Worm (Caenorhabditis elegans) whole organism, young adult: ENCODE data around the gene ubc-20.
A peak's percentile ranks its signal among the peaks of the same experiment; 100 is the strongest.

ENCODE experiments used
- B0019.2 ChIP-seq: fragments of 200-800 bp; sonication (Bioruptor generic); conservative IDR thresholded peaks from 2 replicates; pipeline ENCODE4 v1.3.6; 2022; ENCODE audit warnings: missing genetic modification reagents, missing genetic modification characterization, missing compliant biosample characterization
- C17E4.6 ChIP-seq: fragments of 200-800 bp; sonication (Bioruptor generic); IDR thresholded peaks from 2 replicates; pipeline ENCODE4 v1.3.6; 2022; ENCODE audit warnings: missing genetic modification reagents, missing genetic modification characterization, missing compliant biosample characterization
- F49E8.2 ChIP-seq: sonication (generic microtip); optimal IDR thresholded peaks from 3 replicates; lab custom pipeline; 2017; ENCODE audit warnings: missing genetic modification characterization, mild to moderate bottlenecking, missing compliant biosample characterization, antibody characterized with exemption, moderate library complexity; ENCODE audit not compliant: insufficient read depth
- K12H6.12 ChIP-seq: fragments of 200-800 bp; sonication (Bioruptor generic); optimal IDR thresholded peaks from 2 replicates; lab custom pipeline; 2018; ENCODE audit warnings: mild to moderate bottlenecking, missing genetic modification characterization, missing compliant biosample characterization
- Y56A3A.18 ChIP-seq: fragments of 200-800 bp; sonication (Bioruptor generic); IDR thresholded peaks from 2 replicates; pipeline ENCODE4 v1.3.6; 2022; ENCODE audit warnings: missing genetic modification reagents, missing genetic modification characterization, missing compliant biosample characterization
- Y95B8A.8 ChIP-seq: fragments of 200-800 bp; sonication (Bioruptor generic); IDR thresholded peaks from 2 replicates; pipeline ENCODE4 v1.3.6; 2022; ENCODE audit warnings: missing genetic modification reagents, missing genetic modification characterization, missing compliant biosample characterization
- bed-2 ChIP-seq: fragments of 200-800 bp; sonication (Bioruptor generic); IDR thresholded peaks from 2 replicates; pipeline ENCODE4 v1.3.6; 2022; ENCODE audit warnings: missing genetic modification reagents, missing genetic modification characterization, missing compliant biosample characterization
- ceh-91 ChIP-seq: fragments of 200-800 bp; sonication (Bioruptor generic); IDR thresholded peaks from 2 replicates; pipeline ENCODE4 v1.3.6; 2022; ENCODE audit warnings: missing genetic modification reagents, missing genetic modification characterization, missing compliant biosample characterization
- die-1 ChIP-seq: sonication (generic microtip); optimal IDR thresholded peaks from 2 replicates; lab custom pipeline; 2016; ENCODE audit warnings: missing genotype, mild to moderate bottlenecking, missing genetic modification characterization, missing compliant biosample characterization
- dpl-1 ChIP-seq: fragments of 150-350 bp; optimal IDR thresholded peaks from 2 replicates; lab custom pipeline; 2014; ENCODE audit warnings: missing biosample characterization, missing genetic modification reagents, missing genetic modification characterization
- egrh-3 ChIP-seq: fragments of 200-800 bp; sonication (Bioruptor generic); IDR thresholded peaks from 2 replicates; pipeline ENCODE4 v1.3.6; 2022; ENCODE audit warnings: missing genetic modification reagents, missing genetic modification characterization, missing compliant biosample characterization
- ekl-4 ChIP-seq: fragments of 200-800 bp; sonication (Bioruptor generic); IDR thresholded peaks from 2 replicates; pipeline ENCODE4 v1.3.6; 2022; ENCODE audit warnings: missing genetic modification reagents, missing genetic modification characterization, missing compliant biosample characterization
- ets-4 ChIP-seq: fragments of 200-800 bp; sonication (Bioruptor generic); optimal IDR thresholded peaks from 2 replicates; lab custom pipeline; 2018; ENCODE audit warnings: mild to moderate bottlenecking, missing genetic modification characterization, missing compliant biosample characterization
- fkh-3 ChIP-seq: sonication (generic microtip); optimal IDR thresholded peaks from 2 replicates; lab custom pipeline; 2016; ENCODE audit warnings: mild to moderate bottlenecking, missing genetic modification characterization, missing compliant biosample characterization
- gei-17 ChIP-seq: fragments of 200-800 bp; sonication (Bioruptor generic); optimal IDR thresholded peaks from 2 replicates; lab custom pipeline; 2018; ENCODE audit warnings: mild to moderate bottlenecking, missing genetic modification characterization, missing compliant biosample characterization
- hsf-1 ChIP-seq: fragments of 200-800 bp; sonication (Bioruptor generic); IDR thresholded peaks from 2 replicates; pipeline ENCODE4 v1.3.6; 2022; ENCODE audit warnings: missing genetic modification reagents, missing genetic modification characterization, missing compliant biosample characterization
- lin-26 ChIP-seq: fragments of 200-800 bp; sonication (Bioruptor generic); IDR thresholded peaks from 2 replicates; pipeline ENCODE4 v1.3.6; 2022; ENCODE audit warnings: missing genetic modification reagents, missing genetic modification characterization, missing compliant biosample characterization
- lsy-27 ChIP-seq: sonication (generic microtip); optimal IDR thresholded peaks from 2 replicates; lab custom pipeline; 2017; ENCODE audit warnings: missing genetic modification characterization, mild to moderate bottlenecking, missing compliant biosample characterization, antibody characterized with exemption, missing genotype, borderline replicate concordance; ENCODE audit not compliant: insufficient read depth
- madf-3 ChIP-seq: fragments of 200-800 bp; sonication (Bioruptor generic); IDR thresholded peaks from 2 replicates; pipeline ENCODE4 v1.3.6; 2022; ENCODE audit warnings: missing genetic modification reagents, missing genetic modification characterization, missing compliant biosample characterization
- mes-4 ChIP-seq: sonication (generic microtip); optimal IDR thresholded peaks from 2 replicates; lab custom pipeline; 2016; ENCODE audit warnings: missing genotype, missing genetic modification characterization, missing compliant biosample characterization
- pha-4 ChIP-seq: fragments of 150-350 bp; sonication (generic microtip); optimal IDR thresholded peaks from 2 replicates; lab custom pipeline; 2014; ENCODE audit warnings: missing biosample characterization, missing genetic modification reagents, missing genetic modification characterization
- rec-8 ChIP-seq, 2 experiments: sonication (generic microtip); optimal IDR thresholded peaks; 2 replicates each; lab custom pipeline; 2016; ENCODE audit warnings: mild to moderate bottlenecking in 2 of 2, missing genetic modification characterization in 2 of 2, missing genetic modification reagents in 2 of 2, missing genotype in 2 of 2, missing biosample characterization in 1 of 2, missing compliant biosample characterization in 1 of 2, moderate library complexity in 1 of 2
- repo-1 ChIP-seq: sonication (generic microtip); optimal IDR thresholded peaks from 2 replicates; lab custom pipeline; 2017; ENCODE audit warnings: mild to moderate bottlenecking, missing genetic modification characterization, missing compliant biosample characterization
- rpc-1 ChIP-seq, 2 experiments: fragments of 150-350 bp in 1 of 2; sonication (generic microtip) in 1 of 2; optimal IDR thresholded peaks; 2 replicates each; lab custom pipeline; 2014 to 2018; ENCODE audit warnings: missing biosample characterization in 1 of 2, missing genetic modification characterization in 1 of 2, missing genetic modification reagents in 1 of 2, missing genotype in 1 of 2
- sdz-38 ChIP-seq: sonication (generic microtip); optimal IDR thresholded peaks from 2 replicates; lab custom pipeline; 2016; ENCODE audit warnings: missing genotype, missing genetic modification characterization, missing compliant biosample characterization
- snpc-4 ChIP-seq, 5 experiments: fragments of 150-350 bp in 1 of 5; sonication (generic microtip) in 4 of 5; optimal IDR thresholded peaks; 2 replicates each; lab custom pipeline; 2014 to 2018; ENCODE audit warnings: missing genetic modification characterization in 5 of 5, missing biosample characterization in 3 of 5, antibody characterized with exemption in 2 of 5, mild to moderate bottlenecking in 2 of 5, missing compliant biosample characterization in 2 of 5, missing genotype in 2 of 5, moderate library complexity in 2 of 5, missing genetic modification reagents in 1 of 5
- sptf-2 ChIP-seq: fragments of 200-800 bp; sonication (Bioruptor generic); optimal IDR thresholded peaks from 2 replicates; lab custom pipeline; 2018; ENCODE audit warnings: mild to moderate bottlenecking, missing genetic modification characterization, missing compliant biosample characterization
- tbp1 ChIP-seq: fragments of 200-800 bp; sonication (Bioruptor generic); optimal IDR thresholded peaks from 2 replicates; lab custom pipeline; 2018; ENCODE audit warnings: mild to moderate bottlenecking, missing genetic modification characterization, missing compliant biosample characterization
- tlf-1 ChIP-seq: fragments of 200-800 bp; sonication (Bioruptor generic); optimal IDR thresholded peaks from 2 replicates; lab custom pipeline; 2018; ENCODE audit warnings: mild to moderate bottlenecking, missing genetic modification characterization, missing compliant biosample characterization
- zfh-2 ChIP-seq: fragments of 200-800 bp; sonication (Bioruptor generic); conservative IDR thresholded peaks from 2 replicates; pipeline ENCODE4 v1.3.6; 2022; ENCODE audit warnings: missing genetic modification reagents, missing genetic modification characterization, missing compliant biosample characterization
- zim-3 ChIP-seq: sonication (generic microtip); optimal IDR thresholded peaks from 2 replicates; lab custom pipeline; 2017; ENCODE audit warnings: mild to moderate bottlenecking, missing genetic modification characterization, moderate library complexity, missing compliant biosample characterization
- ztf-6 ChIP-seq: fragments of 200-800 bp; sonication (Bioruptor generic); IDR thresholded peaks from 2 replicates; pipeline ENCODE4 v1.3.6; 2022; ENCODE audit warnings: missing genetic modification reagents, missing genetic modification characterization, missing compliant biosample characterization

Gene ubc-20

ce11 chrIII:235115-235514, 46.5 kb downstream of the ubc-20 start (continued):
- TF ChIP-seq bed-2 (GFP tag; lab: Robert Waterston, UW): no peak
- no peak for TF ChIP-seq die-1 (tag; lab: Kevin White, UChicago)
- no peak for TF ChIP-seq Y95B8A.8
- TF ChIP-seq sptf-2 (GFP tag; lab: Kevin White, UChicago): no peak
- no peak for TF ChIP-seq ztf-6
- no peak for TF ChIP-seq madf-3
- no peak for TF ChIP-seq C17E4.6
- TF ChIP-seq ceh-91: 0 out of 2 replicates have a peak, but pooled peaks have one; percentile 22
- TF ChIP-seq B0019.2 (GFP tag; lab: Robert Waterston, UW): 0 out of 2 replicates have a peak, but pooled peaks have one; percentile 35
- TF ChIP-seq lsy-27: no peak
- no peak for TF ChIP-seq rec-8 (tag; optimal IDR thresholded peaks at IDR 0.05; lab: Kevin White, UChicago)
- no peak for TF ChIP-seq snpc-4 (GFP tag; optimal IDR thresholded peaks at IDR 0.05; lab: Kevin White, UChicago)
- no peak for TF ChIP-seq snpc-4 (tag; optimal IDR thresholded peaks at IDR 0.05; lab: Kevin White, UChicago)
- no peak for TF ChIP-seq zfh-2 (GFP tag; lab: Robert Waterston, UW)
- no peak for TF ChIP-seq gei-17 (GFP tag; lab: Kevin White, UChicago)
- TF ChIP-seq K12H6.12 (tag; lab: Kevin White, UChicago): peak; percentile 42
- no peak for TF ChIP-seq lin-26 (GFP tag; lab: Robert Waterston, UW)
- TF ChIP-seq egrh-3 (GFP tag; lab: Robert Waterston, UW): no peak
- TF ChIP-seq rpc-1 (optimal IDR thresholded peaks at IDR 0.05; lab: Kevin White, UChicago): no peak
- no peak for TF ChIP-seq rpc-1 (tag; optimal IDR thresholded peaks at IDR 0.05; lab: Kevin White, UChicago)
- no peak for TF ChIP-seq tlf-1 (GFP tag; lab: Kevin White, UChicago)
- no peak for TF ChIP-seq pha-4 (tag; lab: Kevin White, UChicago)
- TF ChIP-seq F49E8.2 (tag; lab: Kevin White, UChicago): peak; percentile 46
- no peak for TF ChIP-seq repo-1 (tag; lab: Kevin White, UChicago)
- peak; percentile 20 for TF ChIP-seq dpl-1 (GFP tag; lab: Kevin White, UChicago)
- peak; percentile 59 for TF ChIP-seq tbp1 (GFP tag; lab: Kevin White, UChicago)
- TF ChIP-seq mes-4 (tag; lab: Kevin White, UChicago): no peak
- TF ChIP-seq sdz-38 (tag; lab: Kevin White, UChicago): no peak

DNA sequence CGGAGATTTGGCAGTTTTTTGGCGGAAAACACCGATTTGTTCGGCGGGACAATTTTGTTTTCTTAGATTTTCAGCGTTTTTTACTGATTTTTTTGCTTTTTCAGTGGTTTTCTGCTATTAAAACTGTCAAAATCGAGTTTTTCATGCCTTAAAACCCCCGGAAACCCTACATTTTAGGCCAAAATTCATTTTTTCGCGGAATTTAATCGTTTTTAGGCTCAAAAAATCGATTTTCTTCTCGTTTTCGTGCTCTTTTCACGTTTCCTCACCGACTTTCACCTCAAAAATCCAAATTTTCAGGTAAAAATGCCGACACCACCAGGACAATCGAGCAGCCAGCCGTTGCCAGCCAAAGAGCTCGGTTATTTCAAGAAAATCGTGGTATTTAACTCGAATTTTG, 46.9 kb downstream of the ubc-20 start, which contains the start of gene hpo-29:
Gene hpo-29 (plus strand): TSS at position 301 of the 400 bp plus-strand sequence.
- TF ChIP-seq ekl-4: no peak
- no peak for TF ChIP-seq lin-26 (GFP tag; lab: Robert Waterston, UW)
- TF ChIP-seq Y56A3A.18 (GFP tag; lab: Robert Waterston, UW): no peak
- no peak for TF ChIP-seq hsf-1
- TF ChIP-seq die-1 (tag; lab: Kevin White, UChicago): no peak
- no peak for TF ChIP-seq rpc-1 (optimal IDR thresholded peaks at IDR 0.05; lab: Kevin White, UChicago)
- TF ChIP-seq rpc-1 (tag; optimal IDR thresholded peaks at IDR 0.05; lab: Kevin White, UChicago): no peak
- TF ChIP-seq zim-3 (tag; lab: Kevin White, UChicago): no peak
- TF ChIP-seq fkh-3 (tag; lab: Kevin White, UChicago): no peak
- TF ChIP-seq ets-4 (GFP tag; lab: Kevin White, UChicago): no peak
- TF ChIP-seq, all 124 proteins: peak for 0
